Worm (Caenorhabditis elegans) whole organism, L2 larva: Measurements from ENCODE around the gene vps-35.

Experiments used
- F13H6.1 ChIP-seq: sonication (generic microtip); optimal IDR thresholded peaks from 2 replicates; lab custom pipeline; 2016; ENCODE audit warnings: missing genetic modification characterization, missing compliant biosample characterization
- ZK546.5 ChIP-seq: sonication (generic microtip); optimal IDR thresholded peaks from 2 replicates; lab custom pipeline; 2017; ENCODE audit warnings: missing biosample characterization, missing genetic modification characterization
- alr-1 ChIP-seq: fragments of 150-350 bp; optimal IDR thresholded peaks from 2 replicates; lab custom pipeline; 2014; ENCODE audit warnings: missing biosample characterization, missing genetic modification characterization
- ceh-16 ChIP-seq: fragments of 150-350 bp; optimal IDR thresholded peaks from 2 replicates; lab custom pipeline; 2014; ENCODE audit warnings: missing biosample characterization, missing genetic modification characterization
- ceh-82 ChIP-seq: fragments of 150-350 bp; optimal IDR thresholded peaks from 2 replicates; lab custom pipeline; 2014; ENCODE audit warnings: missing biosample characterization, missing genetic modification characterization
- crh-2 ChIP-seq: sonication (generic microtip); optimal IDR thresholded peaks from 2 replicates; lab custom pipeline; 2017; ENCODE audit warnings: missing biosample characterization, missing genetic modification characterization
- dmd-4 ChIP-seq: sonication (generic microtip); optimal IDR thresholded peaks from 2 replicates; lab custom pipeline; 2017; ENCODE audit warnings: missing biosample characterization, missing genetic modification characterization
- egl-27 ChIP-seq: sonication (generic microtip); optimal IDR thresholded peaks from 3 replicates; lab custom pipeline; 2017; ENCODE audit warnings: missing biosample characterization, missing genetic modification reagents, missing genetic modification characterization
- elt-1 ChIP-seq: fragments of 150-350 bp; optimal IDR thresholded peaks from 2 replicates; lab custom pipeline; 2014; ENCODE audit warnings: missing biosample characterization, missing genetic modification characterization
- elt-3 ChIP-seq: sonication (generic microtip); optimal IDR thresholded peaks from 2 replicates; lab custom pipeline; 2017; ENCODE audit warnings: missing biosample characterization, missing genetic modification characterization
- fos-1 ChIP-seq: fragments of 150-350 bp; optimal IDR thresholded peaks from 2 replicates; lab custom pipeline; 2014; ENCODE audit warnings: missing biosample characterization, missing genetic modification characterization
- gmeb-1 ChIP-seq: fragments of 150-350 bp; optimal IDR thresholded peaks from 2 replicates; lab custom pipeline; 2014; ENCODE audit warnings: missing biosample characterization, missing genetic modification characterization
- lin-11 ChIP-seq: fragments of 150-350 bp; sonication (generic microtip); optimal IDR thresholded peaks from 2 replicates; lab custom pipeline; 2014; ENCODE audit warnings: missing biosample characterization, missing genetic modification characterization, inconsistent platforms, mixed read lengths
- lin-13 ChIP-seq: fragments of 150-350 bp; optimal IDR thresholded peaks from 2 replicates; lab custom pipeline; 2014; ENCODE audit warnings: missing biosample characterization, missing genetic modification reagents, missing genetic modification characterization
- lin-39 ChIP-seq: fragments of 150-350 bp; optimal IDR thresholded peaks from 2 replicates; lab custom pipeline; 2014; ENCODE audit warnings: missing biosample characterization, missing genetic modification reagents, missing genetic modification characterization
- lsy-2 ChIP-seq, 2 experiments: fragments of 150-350 bp in 1 of 2; sonication (generic microtip) in 1 of 2; optimal IDR thresholded peaks; 2 replicates each; lab custom pipeline; 2014 to 2017; ENCODE audit warnings: missing biosample characterization in 2 of 2, missing genetic modification characterization in 2 of 2
- mbf-1 ChIP-seq: sonication (generic microtip); optimal IDR thresholded peaks from 2 replicates; lab custom pipeline; 2017; ENCODE audit warnings: missing biosample characterization, missing genetic modification characterization
- nhr-10 ChIP-seq: sonication (generic microtip); optimal IDR thresholded peaks from 2 replicates; lab custom pipeline; 2017; ENCODE audit warnings: missing biosample characterization, missing genetic modification characterization
- nhr-129 ChIP-seq: fragments of 150-350 bp; optimal IDR thresholded peaks from 2 replicates; lab custom pipeline; 2014; ENCODE audit warnings: missing biosample characterization, missing genetic modification characterization
- nhr-21 ChIP-seq: fragments of 150-350 bp; optimal IDR thresholded peaks from 2 replicates; lab custom pipeline; 2014; ENCODE audit warnings: missing biosample characterization, missing genetic modification characterization
- nhr-23 ChIP-seq: fragments of 150-350 bp; optimal IDR thresholded peaks from 2 replicates; lab custom pipeline; 2014; ENCODE audit warnings: missing biosample characterization, missing genetic modification reagents, missing genetic modification characterization
- nhr-25 ChIP-seq: fragments of 150-350 bp; sonication (generic microtip); optimal IDR thresholded peaks from 3 replicates; lab custom pipeline; 2014; ENCODE audit warnings: missing biosample characterization, missing genetic modification characterization
- nhr-6 ChIP-seq: fragments of 150-350 bp; optimal IDR thresholded peaks from 2 replicates; lab custom pipeline; 2014; ENCODE audit warnings: missing biosample characterization, missing genetic modification characterization
- sem-4 ChIP-seq: fragments of 150-350 bp; optimal IDR thresholded peaks from 2 replicates; lab custom pipeline; 2014; ENCODE audit warnings: missing biosample characterization, missing genetic modification reagents, missing genetic modification characterization
- skn-1 ChIP-seq: sonication (generic microtip); optimal IDR thresholded peaks from 2 replicates; lab custom pipeline; 2017; ENCODE audit warnings: missing biosample characterization, missing genetic modification characterization
- sma-3 ChIP-seq: sonication (generic microtip); optimal IDR thresholded peaks from 2 replicates; lab custom pipeline; 2016; ENCODE audit warnings: missing genetic modification reagents, missing genetic modification characterization, missing compliant biosample characterization
- sma-9 ChIP-seq, 2 experiments: fragments of 150-350 bp in 1 of 2; sonication (generic microtip) in 1 of 2; optimal IDR thresholded peaks; 2 replicates each; lab custom pipeline; 2014 to 2016; ENCODE audit warnings: missing genetic modification characterization in 2 of 2, mild to moderate bottlenecking in 1 of 2, missing biosample characterization in 1 of 2, missing compliant biosample characterization in 1 of 2, missing genetic modification reagents in 1 of 2, moderate library complexity in 1 of 2
- snpc-4 ChIP-seq: fragments of 150-350 bp; optimal IDR thresholded peaks from 2 replicates; lab custom pipeline; 2014; ENCODE audit warnings: missing biosample characterization, missing genetic modification characterization
- unc-55 ChIP-seq: fragments of 150-350 bp; sonication (generic microtip); optimal IDR thresholded peaks from 3 replicates; lab custom pipeline; 2014; ENCODE audit warnings: missing biosample characterization, missing genetic modification reagents, missing genetic modification characterization
- unc-62 ChIP-seq: fragments of 150-350 bp; optimal IDR thresholded peaks from 2 replicates; lab custom pipeline; 2014; ENCODE audit warnings: missing biosample characterization, missing genetic modification reagents, missing genetic modification characterization
- zag-1 ChIP-seq: fragments of 150-350 bp; optimal IDR thresholded peaks from 2 replicates; lab custom pipeline; 2014; ENCODE audit warnings: missing biosample characterization, missing genetic modification characterization
- ztf-1 ChIP-seq: fragments of 200-800 bp; sonication (Bioruptor generic); conservative IDR thresholded peaks from 2 replicates; pipeline ENCODE4 v1.3.6; 2022; ENCODE audit warnings: missing genetic modification characterization, missing compliant biosample characterization
- ztf-11 ChIP-seq: sonication (generic microtip); optimal IDR thresholded peaks from 2 replicates; lab custom pipeline; 2017; ENCODE audit warnings: missing biosample characterization, missing genetic modification characterization
- ztf-4 ChIP-seq: fragments of 150-350 bp; optimal IDR thresholded peaks from 2 replicates; lab custom pipeline; 2014; ENCODE audit warnings: missing biosample characterization, missing genetic modification characterization

vps-35 gene

DNA sequence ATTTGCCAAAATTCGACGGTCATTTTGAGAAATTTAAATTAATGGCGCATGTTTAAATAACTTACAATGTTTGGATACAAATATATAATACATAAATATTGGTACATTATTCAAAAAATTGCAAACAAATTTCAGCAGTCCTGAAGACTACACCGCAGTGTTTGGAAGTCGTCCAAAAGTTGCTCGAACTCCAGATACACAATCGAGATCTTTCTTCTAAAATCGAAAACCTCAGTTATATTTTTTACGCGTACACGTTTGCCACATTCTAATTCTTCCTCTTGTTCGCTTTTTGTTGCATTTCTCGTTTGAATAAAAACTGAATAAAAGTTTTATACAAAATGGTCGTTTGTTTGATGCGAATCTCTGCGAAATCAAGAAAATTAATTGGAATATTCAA lies 3.4 kb upstream of the vps-35 start, which contains the start of gene tsp-18:
tsp-18 (plus strand) TSS at position 301 of the 400 bp plus-strand sequence.
- no peak for TF ChIP-seq zag-1 (tag; lab: Kevin White, UChicago)
- TF ChIP-seq snpc-4 (tag; lab: Kevin White, UChicago), result no peak
- TF ChIP-seq ztf-11 (tag; lab: Kevin White, UChicago), result no peak
- TF ChIP-seq ZK546.5 (tag; lab: Kevin White, UChicago), result no peak
- no peak for TF ChIP-seq nhr-10 (tag; lab: Kevin White, UChicago)
- TF ChIP-seq unc-62 (GFP tag; lab: Kevin White, UChicago), result no peak
- TF ChIP-seq, all 48 proteins: peak for 0

DNA sequence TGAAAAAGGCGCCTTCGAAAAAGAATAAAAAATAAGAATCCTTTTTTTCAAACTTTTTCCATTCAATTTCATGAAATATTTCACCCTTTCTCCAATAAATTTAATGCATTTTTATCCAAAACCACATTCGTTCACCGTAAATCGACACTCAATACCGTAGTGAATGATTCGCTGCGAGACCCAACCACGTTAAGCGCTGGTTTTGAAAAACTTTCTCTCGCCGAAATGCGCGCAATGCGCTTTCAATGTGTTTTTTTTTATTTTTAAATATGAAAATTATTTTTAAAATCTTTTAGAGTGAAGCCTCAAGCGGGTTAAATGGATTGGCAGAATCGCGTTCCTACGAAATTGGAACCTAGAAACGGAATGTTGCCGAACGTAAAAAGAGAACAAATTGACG lies 1.3 kb upstream of the vps-35 start, which contains the start of gene F59G1.8:
F59G1.8 (plus strand) TSS at position 293 of the 400 bp plus-strand sequence.
- TF ChIP-seq ztf-11 (tag; lab: Kevin White, UChicago) (no peak), egl-27 (tag; lab: Kevin White, UChicago) (no peak), nhr-25 (tag; lab: Kevin White, UChicago) (no peak), lsy-2 (tag; optimal IDR thresholded peaks at IDR 0.05; lab: Kevin White, UChicago) (no peak), alr-1 (tag; lab: Kevin White, UChicago) (no peak), sma-3 (GFP tag; lab: Kevin White, UChicago) (no peak), sem-4 (tag; lab: Kevin White, UChicago) (no peak), lin-13 (GFP tag; lab: Kevin White, UChicago) (no peak), lin-39 (no peak), ceh-16 (no peak), skn-1 (tag; lab: Kevin White, UChicago) (no peak), ceh-82 (no peak), lin-11 (tag; lab: Kevin White, UChicago) (no peak), nhr-21 (no peak), ztf-4 (tag; lab: Kevin White, UChicago) (no peak), sma-9 (GFP tag; optimal IDR thresholded peaks at IDR 0.05; lab: Kevin White, UChicago) (no peak), sma-9 (tag; optimal IDR thresholded peaks at IDR 0.05; lab: Kevin White, UChicago) (no peak), gmeb-1 (no peak)

DNA sequence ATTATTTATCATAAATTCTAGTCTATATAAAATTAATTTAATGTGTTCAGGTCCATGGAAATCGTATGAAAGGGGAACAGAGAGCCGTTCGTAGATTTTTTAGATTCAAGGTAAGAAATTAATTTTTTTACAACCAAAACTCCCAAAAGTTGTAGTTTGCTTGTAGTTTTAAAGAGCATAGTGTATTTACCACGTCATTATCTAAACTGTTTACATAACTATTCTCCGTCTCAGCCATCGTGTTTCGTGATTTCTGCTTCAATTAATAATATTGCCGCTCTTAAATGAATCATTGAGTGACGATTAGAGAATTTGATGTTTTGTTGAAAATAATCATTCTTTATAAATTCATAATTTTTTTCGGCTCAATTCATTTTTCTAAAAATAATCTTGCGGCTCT lies 3.7 kb downstream of the vps-35 start, which contains the start of gene cgt-3:
cgt-3 (plus strand) TSS at position 51 of the 400 bp plus-strand sequence.
- TF ChIP-seq lin-13 (GFP tag; lab: Kevin White, UChicago) (peak; percentile 13), nhr-129 (tag; lab: Kevin White, UChicago) (no peak), fos-1 (tag; lab: Kevin White, UChicago) (peak; percentile 53), alr-1 (tag; lab: Kevin White, UChicago) (no peak), dmd-4 (tag; lab: Kevin White, UChicago) (no peak)
- TF ChIP-seq, all 48 proteins: peak for 2

DNA sequence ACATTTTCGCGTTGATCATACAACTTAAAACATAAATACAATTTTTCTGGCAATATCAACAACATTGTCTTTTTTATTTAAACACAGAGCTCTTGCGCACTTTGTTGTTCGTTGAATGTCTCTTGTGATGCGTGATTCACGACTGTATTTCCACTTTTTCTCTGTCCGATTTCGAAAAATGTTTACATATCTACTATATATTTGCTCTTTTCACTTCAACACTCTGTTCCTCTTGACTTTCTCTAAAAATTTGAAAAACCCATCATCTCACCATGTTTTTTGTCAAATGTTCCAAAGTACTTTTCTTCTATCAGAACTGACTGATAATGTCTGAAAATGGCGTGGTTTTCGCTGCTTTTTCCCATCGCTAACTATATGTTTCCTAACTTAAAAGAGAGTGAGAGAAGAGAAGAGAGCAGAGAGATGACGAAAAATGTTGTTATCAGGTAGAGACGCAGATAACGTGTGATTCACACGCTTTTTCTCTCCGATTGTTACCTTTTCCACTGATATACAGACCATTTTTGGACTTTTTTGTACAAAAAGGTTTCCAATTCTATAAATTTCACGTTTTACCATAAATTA lies 4.4 kb downstream of the vps-35 start:
- TF ChIP-seq unc-55, result no peak
- no peak for TF ChIP-seq nhr-6 (tag; lab: Kevin White, UChicago)
- TF ChIP-seq F13H6.1, result peak; percentile 14
- TF ChIP-seq ceh-16, result no peak
- no peak for TF ChIP-seq ceh-82
- TF ChIP-seq lsy-2 (tag; optimal IDR thresholded peaks at IDR 0.05; lab: Kevin White, UChicago), result no peak
- TF ChIP-seq ztf-1 (GFP tag; lab: Robert Waterston, UW), result no peak
- TF ChIP-seq nhr-25 (tag; lab: Kevin White, UChicago), result no peak
- no peak for TF ChIP-seq elt-3 (tag; lab: Kevin White, UChicago)
- TF ChIP-seq gmeb-1, result no peak
- TF ChIP-seq ztf-4 (tag; lab: Kevin White, UChicago), result no peak
- TF ChIP-seq sma-3 (GFP tag; lab: Kevin White, UChicago), result peak; percentile 9
- no peak for TF ChIP-seq elt-1 (tag; lab: Kevin White, UChicago)
- TF ChIP-seq nhr-23, result no peak
- no peak for TF ChIP-seq lin-39
- TF ChIP-seq crh-2 (tag; lab: Kevin White, UChicago), result peak; percentile 68
- no peak for TF ChIP-seq mbf-1
- TF ChIP-seq ZK546.5 (tag; lab: Kevin White, UChicago), result no peak
- peak; percentile 40 for TF ChIP-seq nhr-129 (tag; lab: Kevin White, UChicago)
- TF ChIP-seq dmd-4 (tag; lab: Kevin White, UChicago), result no peak
- TF ChIP-seq sma-9 (GFP tag; optimal IDR thresholded peaks at IDR 0.05; lab: Kevin White, UChicago), result peak; percentile 49
- no peak for TF ChIP-seq sma-9 (tag; optimal IDR thresholded peaks at IDR 0.05; lab: Kevin White, UChicago)
- peak; percentile 98 for TF ChIP-seq fos-1 (tag; lab: Kevin White, UChicago)
- TF ChIP-seq snpc-4 (tag; lab: Kevin White, UChicago), result no peak
